Worm (Caenorhabditis elegans): ENCODE measurements around the gene aqp-11.

The aqp-11 gene

ce11 chrIII:13714950-13715349 lies 41.9 kb downstream of the aqp-11 start:
- TF ChIP-seq F49E8.2 (tag; optimal IDR thresholded peaks at IDR 0.05; ENCODE audit: borderline replicate concordance) (peak; percentile 17), Y48G9A.11 (GFP tag; IDR thresholded peaks at IDR 0.05) (no peak)

ce11 chrIII:13716266-13716665 lies 43.2 kb downstream of the aqp-11 start:
- peak; percentile 87 for TF ChIP-seq nhr-11 (tag; optimal IDR thresholded peaks at IDR 0.05)
- peak in 1 of 2 experiments; percentile 43 for TF ChIP-seq lsy-2 (tag; optimal IDR thresholded peaks at IDR 0.05)
- TF ChIP-seq mdl-1 (tag; optimal IDR thresholded peaks at IDR 0.05): peak in 1 of 2 experiments; percentile 12
- peak; percentile 21 for TF ChIP-seq hlh-30 (tag; optimal IDR thresholded peaks at IDR 0.05; ENCODE audit: insufficient read depth)
- peak; percentile 21; the same call in 1 of the 2 replicates for TF ChIP-seq T26A8.4 (GFP tag; IDR thresholded peaks at IDR 0.05)
- TF ChIP-seq nhr-48 (tag; optimal IDR thresholded peaks at IDR 0.05): peak; percentile 34
- 0 out of 2 replicates have a peak, but pooled peaks have one; percentile 9 for TF ChIP-seq lin-38 (GFP tag; IDR thresholded peaks at IDR 0.05)
- TF ChIP-seq F37D6.2 (tag; optimal IDR thresholded peaks at IDR 0.05): peak; percentile 29
- TF ChIP-seq daf-16 (GFP tag; optimal IDR thresholded peaks at IDR 0.05): no peak
- no peak for TF ChIP-seq daf-16 (tag; optimal IDR thresholded peaks at IDR 0.05)
- peak in 1 of 2 experiments; percentile 2 for TF ChIP-seq unc-62 (GFP tag; optimal IDR thresholded peaks at IDR 0.05 in 1 of 2)
- no peak for TF ChIP-seq unc-62 (tag; optimal IDR thresholded peaks at IDR 0.05)
- no peak for TF ChIP-seq nhr-28 (tag; optimal IDR thresholded peaks at IDR 0.05)

- TF ChIP-seq mxl-2 (GFP tag; conservative IDR thresholded peaks at IDR 0.05): no peak
- no peak for TF ChIP-seq skn-1 (tag; optimal IDR thresholded peaks at IDR 0.05)
- TF ChIP-seq mep-1 (tag; optimal IDR thresholded peaks at IDR 0.05): no peak
- TF ChIP-seq nhr-77 (tag; optimal IDR thresholded peaks at IDR 0.05): no peak
Measured at ce11 chrIII:13716831-13717230, 43.8 kb downstream of the aqp-11 start.

- TF ChIP-seq nhr-28 (tag; optimal IDR thresholded peaks at IDR 0.05) (peak; percentile 58), zip-11 (GFP tag; IDR thresholded peaks at IDR 0.05) (no peak), spr-1 (tag; optimal IDR thresholded peaks at IDR 0.05) (no peak), nhr-111 (GFP tag; optimal IDR thresholded peaks at IDR 0.05) (no peak), ceh-44 (GFP tag; IDR thresholded peaks at IDR 0.05) (no peak), egl-27 (tag; optimal IDR thresholded peaks at IDR 0.05) (no peak), hlh-11 (tag; optimal IDR thresholded peaks at IDR 0.05) (peak; percentile 68), set-16 (GFP tag; IDR thresholded peaks at IDR 0.05) (0 out of 2 replicates have a peak, but pooled peaks have one; percentile 18), T26A8.4 (GFP tag; IDR thresholded peaks at IDR 0.05) (0 out of 2 replicates have a peak, but pooled peaks have one; percentile 40), nhr-48 (tag; optimal IDR thresholded peaks at IDR 0.05) (no peak), ceh-20 (GFP tag; IDR thresholded peaks at IDR 0.05) (no peak), mdl-1 (tag; optimal IDR thresholded peaks at IDR 0.05) (peak; percentile 42 to 58), mes-2 (tag; optimal IDR thresholded peaks at IDR 0.05; ENCODE audit: poor library complexity, severe bottlenecking) (peak; percentile 55), nhr-11 (tag; optimal IDR thresholded peaks at IDR 0.05) (peak; percentile 7), rbr-2 (tag; optimal IDR thresholded peaks at IDR 0.05) (peak; percentile 28), lsy-2 (tag; optimal IDR thresholded peaks at IDR 0.05) (peak in 1 of 2 experiments; percentile 72), ceh-32 (tag; optimal IDR thresholded peaks at IDR 0.05; ENCODE audit: poor library complexity) (no peak), mep-1 (tag; optimal IDR thresholded peaks at IDR 0.05) (peak; percentile 49), hmg-1.1 (GFP tag; IDR thresholded peaks at IDR 0.05) (peak; percentile 82), attf-4 (tag; optimal IDR thresholded peaks at IDR 0.05) (no peak), hlh-30 (tag; optimal IDR thresholded peaks at IDR 0.05; ENCODE audit: insufficient read depth) (peak; percentile 74), duxl-1 (tag; optimal IDR thresholded peaks at IDR 0.05; ENCODE audit: poor library complexity) (no peak), dve-1 (tag; optimal IDR thresholded peaks at IDR 0.05; ENCODE audit: insufficient read depth) (peak; percentile 58), lin-39 (tag; optimal IDR thresholded peaks at IDR 0.05) (no peak), D1046.2 (GFP tag; IDR thresholded peaks at IDR 0.05) (no peak), madf-5 (GFP tag; IDR thresholded peaks at IDR 0.05) (no peak), tra-1 (GFP tag; IDR thresholded peaks at IDR 0.05) (no peak), arid-1 (GFP tag; conservative IDR thresholded peaks at IDR 0.05) (peak; percentile 63), fos-1 (tag; optimal IDR thresholded peaks at IDR 0.05) (no peak), nhr-102 (tag; optimal IDR thresholded peaks at IDR 0.05) (no peak), pqm-1 (tag; optimal IDR thresholded peaks at IDR 0.05) (no peak), dmd-8 (GFP tag; IDR thresholded peaks at IDR 0.05) (no peak), egl-43 (GFP tag; IDR thresholded peaks at IDR 0.05) (peak; percentile 77), fkh-10 (GFP tag; optimal IDR thresholded peaks at IDR 0.05) (peak; percentile 15)
Measured at ce11 chrIII:13717505-13717904, 44.4 kb downstream of the aqp-11 start.

Measured in whole organism, L4 larva.